Worm (Caenorhabditis elegans) whole organism, L4 larva: Measurements from ENCODE around the gene T07E3.4.

Experiments used
- R02D3.7 ChIP-seq: fragments of 150-350 bp; sonication (generic microtip); optimal IDR thresholded peaks from 3 replicates; lab custom pipeline; 2014; ENCODE audit warnings: missing biosample characterization, missing genetic modification characterization
- T26A8.4 ChIP-seq: fragments of 200-800 bp; sonication (Bioruptor generic); IDR thresholded peaks from 2 replicates; pipeline ENCODE4 v1.3.6; 2022; ENCODE audit warnings: missing genetic modification characterization, missing compliant biosample characterization
- ZK337.2 ChIP-seq: fragments of 200-800 bp; sonication (Bioruptor generic); IDR thresholded peaks from 2 replicates; pipeline ENCODE4 v1.3.6; 2022; ENCODE audit warnings: missing genetic modification reagents, missing genetic modification characterization, missing compliant biosample characterization
- ZK546.5 ChIP-seq, 2 experiments: sonication (generic microtip); optimal IDR thresholded peaks; 2 replicates each; lab custom pipeline; 2017; ENCODE audit warnings: missing biosample characterization in 2 of 2, missing genetic modification characterization in 2 of 2
- aha-1 ChIP-seq: fragments of 150-350 bp; peaks from one replicate; lab custom pipeline; 2014; ENCODE audit warnings: missing biosample characterization, missing genetic modification characterization
- arid-1 ChIP-seq: fragments of 200-800 bp; sonication (Bioruptor generic); conservative IDR thresholded peaks from 2 replicates; pipeline ENCODE4 v1.3.6; 2022; ENCODE audit warnings: missing genetic modification reagents, missing genetic modification characterization, missing compliant biosample characterization
- attf-4 ChIP-seq: sonication (generic microtip); optimal IDR thresholded peaks from 3 replicates; lab custom pipeline; 2017; ENCODE audit warnings: missing biosample characterization, missing genetic modification characterization
- ceh-20 ChIP-seq: fragments of 200-800 bp; sonication (Bioruptor generic); IDR thresholded peaks from 2 replicates; pipeline ENCODE4 v1.3.6; 2022; ENCODE audit warnings: missing genetic modification reagents, missing genetic modification characterization, missing compliant biosample characterization
- ceh-28 ChIP-seq: fragments of 150-350 bp; optimal IDR thresholded peaks from 2 replicates; lab custom pipeline; 2014; ENCODE audit warnings: missing biosample characterization, missing genetic modification reagents, missing genetic modification characterization
- ceh-44 ChIP-seq: fragments of 200-800 bp; sonication (Bioruptor generic); IDR thresholded peaks from 2 replicates; pipeline ENCODE4 v1.3.6; 2022; ENCODE audit warnings: missing genetic modification reagents, missing genetic modification characterization, missing compliant biosample characterization
- ceh-62 ChIP-seq: sonication (generic microtip); optimal IDR thresholded peaks from 2 replicates; lab custom pipeline; 2017; ENCODE audit warnings: missing biosample characterization, missing genetic modification characterization
- ces-1 ChIP-seq: fragments of 150-350 bp; sonication (generic microtip); optimal IDR thresholded peaks from 4 replicates; lab custom pipeline; 2014; ENCODE audit warnings: missing biosample characterization, missing genetic modification reagents, missing genetic modification characterization
- ctbp-1 ChIP-seq: fragments of 200-800 bp; sonication (Bioruptor generic); IDR thresholded peaks from 2 replicates; pipeline ENCODE4 v1.3.6; 2022; ENCODE audit warnings: missing genetic modification reagents, missing genetic modification characterization, missing compliant biosample characterization
- daf-12 ChIP-seq: fragments of 150-350 bp; optimal IDR thresholded peaks from 2 replicates; lab custom pipeline; 2014; ENCODE audit warnings: missing biosample characterization, missing genetic modification reagents, missing genetic modification characterization
- daf-16 ChIP-seq, 3 experiments: sonication (generic microtip); optimal IDR thresholded peaks; 2 replicates each; lab custom pipeline; 2016 to 2017; ENCODE audit warnings: missing genetic modification characterization in 3 of 3, missing genetic modification reagents in 3 of 3, mild to moderate bottlenecking in 2 of 3, missing compliant biosample characterization in 2 of 3, missing biosample characterization in 1 of 3, moderate library complexity in 1 of 3
- dmd-6 ChIP-seq: fragments of 200-800 bp; sonication (Bioruptor generic); IDR thresholded peaks from 2 replicates; pipeline ENCODE4 v1.3.6; 2022; ENCODE audit warnings: missing genetic modification reagents, missing genetic modification characterization, missing compliant biosample characterization
- dmd-9 ChIP-seq: fragments of 200-800 bp; sonication (Bioruptor generic); IDR thresholded peaks from 2 replicates; pipeline ENCODE4 v1.3.6; 2022; ENCODE audit warnings: missing genetic modification reagents, missing genetic modification characterization, missing compliant biosample characterization
- dpl-1 ChIP-seq: fragments of 150-350 bp; optimal IDR thresholded peaks from 2 replicates; lab custom pipeline; 2014; ENCODE audit warnings: missing biosample characterization, missing genetic modification reagents, missing genetic modification characterization
- dve-1 ChIP-seq: sonication (generic microtip); optimal IDR thresholded peaks from 2 replicates; lab custom pipeline; 2017; ENCODE audit warnings: antibody characterized with exemption, mild to moderate bottlenecking, missing genetic modification characterization, missing compliant biosample characterization; ENCODE audit not compliant: insufficient read depth
- egl-27 ChIP-seq: sonication (generic microtip); optimal IDR thresholded peaks from 3 replicates; lab custom pipeline; 2017; ENCODE audit warnings: missing biosample characterization, missing genetic modification reagents, missing genetic modification characterization
- hif-1 ChIP-seq, 2 experiments: sonication (generic microtip); optimal IDR thresholded peaks; 2 replicates each; lab custom pipeline; 2016 to 2017; ENCODE audit warnings: missing compliant biosample characterization in 2 of 2, missing genetic modification characterization in 2 of 2, missing genetic modification reagents in 2 of 2, missing genotype in 2 of 2, mild to moderate bottlenecking in 1 of 2
- hlh-11 ChIP-seq: fragments of 200-800 bp; sonication (Bioruptor generic); optimal IDR thresholded peaks from 2 replicates; lab custom pipeline; 2018; ENCODE audit warnings: mild to moderate bottlenecking, missing genetic modification characterization, missing compliant biosample characterization
- hlh-30 ChIP-seq: sonication (generic microtip); optimal IDR thresholded peaks from 2 replicates; lab custom pipeline; 2017; ENCODE audit warnings: antibody characterized with exemption, mild to moderate bottlenecking, missing genetic modification characterization, missing compliant biosample characterization; ENCODE audit not compliant: insufficient read depth
- lin-38 ChIP-seq: fragments of 200-800 bp; sonication (Bioruptor generic); IDR thresholded peaks from 2 replicates; pipeline ENCODE4 v1.3.6; 2022; ENCODE audit warnings: missing genetic modification reagents, missing genetic modification characterization, missing compliant biosample characterization
- lsy-2 ChIP-seq, 2 experiments: fragments of 150-350 bp in 1 of 2; sonication (generic microtip) in 1 of 2; optimal IDR thresholded peaks; 2 replicates each; lab custom pipeline; 2014 to 2017; ENCODE audit warnings: missing biosample characterization in 2 of 2, missing genetic modification characterization in 2 of 2
- madf-9 ChIP-seq: fragments of 200-800 bp; sonication (Bioruptor generic); conservative IDR thresholded peaks from 2 replicates; pipeline ENCODE4 v1.3.6; 2022; ENCODE audit warnings: missing genetic modification reagents, missing genetic modification characterization, missing compliant biosample characterization
- mep-1 ChIP-seq: fragments of 150-350 bp; sonication (generic microtip); optimal IDR thresholded peaks from 3 replicates; lab custom pipeline; 2014; ENCODE audit warnings: missing biosample characterization, missing genetic modification characterization
- mes-2 ChIP-seq: sonication (generic microtip); optimal IDR thresholded peaks from 2 replicates; lab custom pipeline; 2016; ENCODE audit warnings: missing genotype, mild to moderate bottlenecking, missing genetic modification characterization, missing compliant biosample characterization; ENCODE audit not compliant: poor library complexity, severe bottlenecking
- nhr-102 ChIP-seq: sonication (generic microtip); optimal IDR thresholded peaks from 2 replicates; lab custom pipeline; 2016; ENCODE audit warnings: mild to moderate bottlenecking, missing genetic modification characterization, moderate library complexity, missing compliant biosample characterization
- nhr-11 ChIP-seq: fragments of 150-350 bp; optimal IDR thresholded peaks from 2 replicates; lab custom pipeline; 2014; ENCODE audit warnings: missing biosample characterization, missing genetic modification characterization
- nhr-111 ChIP-seq: fragments of 200-800 bp; sonication (Bioruptor generic); optimal IDR thresholded peaks from 2 replicates; lab custom pipeline; 2018; ENCODE audit warnings: mild to moderate bottlenecking, missing genetic modification characterization, missing compliant biosample characterization
- nhr-237 ChIP-seq: sonication (generic microtip); optimal IDR thresholded peaks from 2 replicates; lab custom pipeline; 2017; ENCODE audit warnings: missing biosample characterization, missing genetic modification characterization
- nhr-28 ChIP-seq: fragments of 150-350 bp; optimal IDR thresholded peaks from 2 replicates; lab custom pipeline; 2014; ENCODE audit warnings: missing biosample characterization, missing genetic modification characterization
- set-16 ChIP-seq: fragments of 200-800 bp; sonication (Bioruptor generic); IDR thresholded peaks from 2 replicates; pipeline ENCODE4 v1.3.6; 2022; ENCODE audit warnings: missing genetic modification reagents, missing genetic modification characterization, missing compliant biosample characterization
- skn-1 ChIP-seq: fragments of 150-350 bp; optimal IDR thresholded peaks from 2 replicates; lab custom pipeline; 2014; ENCODE audit warnings: missing biosample characterization, missing genetic modification characterization
- unc-62 ChIP-seq, 3 experiments: fragments of 150-350 bp in 1 of 3; sonication (generic microtip); optimal IDR thresholded peaks in 2 of 3; peaks in 1 of 3; 1 replicate in 1 of 3; 2 replicates in 2 of 3; lab custom pipeline; 2014 to 2017; ENCODE audit warnings: missing biosample characterization in 3 of 3, missing genetic modification characterization in 3 of 3, missing genetic modification reagents in 3 of 3, missing genotype in 1 of 3
- zag-1 ChIP-seq: fragments of 150-350 bp; optimal IDR thresholded peaks from 2 replicates; lab custom pipeline; 2014; ENCODE audit warnings: missing biosample characterization, missing genetic modification characterization

Gene T07E3.4

DNA sequence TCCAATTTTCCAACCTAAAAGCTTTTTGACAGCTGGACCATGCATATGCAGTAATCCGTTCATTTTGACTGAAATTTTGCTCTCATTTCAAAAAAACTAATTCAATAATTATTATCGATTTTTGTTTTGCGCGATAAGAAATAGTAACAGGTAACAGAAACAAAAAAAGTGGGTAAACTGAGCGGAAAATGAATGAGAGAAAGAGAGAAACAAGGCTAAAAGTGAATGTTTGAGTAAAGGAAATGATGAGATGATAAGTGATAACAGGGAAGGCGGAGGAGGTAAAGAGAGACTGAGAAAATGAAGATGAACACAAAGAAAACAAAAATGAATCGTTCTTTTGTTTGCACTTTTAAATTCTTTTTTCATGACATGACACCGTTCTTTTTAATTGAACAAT lies 33.9 kb upstream of the T07E3.4 start, which contains the start of gene sma-3 (continued):
- TF ChIP-seq T26A8.4 (GFP tag; lab: Robert Waterston, UW) (no peak), R02D3.7 (tag; lab: Kevin White, UChicago) (no peak), zag-1 (tag; lab: Kevin White, UChicago) (no peak), nhr-28 (peak; percentile 83)
- TF ChIP-seq, all 104 proteins: peak for 12

DNA sequence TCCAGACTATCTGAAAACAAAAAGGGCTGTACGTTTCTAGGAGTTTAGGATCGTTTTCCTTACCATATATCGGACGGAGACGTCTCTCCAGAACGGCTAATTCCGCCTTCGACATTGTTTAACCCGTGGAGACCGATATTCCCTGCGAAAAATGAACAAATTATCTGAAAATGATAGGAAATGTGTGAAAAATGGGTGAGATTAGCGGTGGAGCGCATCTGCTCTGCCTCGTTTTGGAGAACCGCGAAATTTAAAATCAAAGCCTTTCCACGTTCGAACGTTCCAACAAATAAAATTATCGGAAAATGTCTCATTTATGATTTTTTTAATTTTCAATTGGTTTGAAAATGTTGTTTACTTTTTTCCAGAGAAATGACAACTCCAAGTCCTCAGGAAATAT lies 28.5 kb upstream of the T07E3.4 start, which contains the start of the genes cra-1 and kbp-1:
Gene cra-1 (minus strand): TSS at position 193 of the 400 bp plus-strand sequence.
Gene kbp-1 (plus strand): TSS at position 366 of the 400 bp plus-strand sequence.
- TF ChIP-seq dpl-1 (peak; percentile 82), nhr-28 (no peak), lsy-2 (tag; optimal IDR thresholded peaks at IDR 0.05; lab: Kevin White, UChicago) (peak in 1 of 2 experiments; percentile 55), mes-2 (tag; lab: Kevin White, UChicago) (peak; percentile 41), unc-62 (GFP tag; optimal IDR thresholded peaks at IDR 0.05 in 1 of 2; lab: Kevin White, UChicago) (peak in 1 of 2 experiments; percentile 65), unc-62 (tag; optimal IDR thresholded peaks at IDR 0.05; lab: Kevin White, UChicago) (no peak), nhr-11 (tag; lab: Kevin White, UChicago) (peak; percentile 13), dmd-6 (GFP tag; lab: Robert Waterston, UW) (0 out of 2 replicates have a peak, but pooled peaks have one; percentile 10), lin-38 (GFP tag; lab: Robert Waterston, UW) (peak; percentile 91), arid-1 (GFP tag; lab: Robert Waterston, UW) (no peak)

DNA sequence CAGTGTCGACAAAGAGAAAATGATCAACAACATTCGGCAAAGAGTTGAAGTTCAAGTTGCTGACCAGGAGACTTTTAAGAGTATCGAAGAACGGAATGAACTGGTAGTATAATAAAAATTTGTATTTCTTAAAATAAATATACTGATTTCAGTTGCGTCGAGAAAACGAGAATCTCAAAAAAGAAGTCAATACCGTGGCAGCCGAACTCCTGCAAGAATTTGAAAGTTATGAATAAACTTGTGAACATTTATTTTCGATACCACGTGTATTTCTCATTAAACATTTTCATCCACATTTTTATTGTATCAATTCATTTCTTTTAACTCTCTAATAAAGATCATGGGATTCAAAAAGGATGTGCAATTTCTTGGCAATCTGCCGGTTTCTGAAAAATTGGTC lies 27.8 kb upstream of the T07E3.4 start, which contains the start of gene K04C2.8:
Gene K04C2.8 (plus strand): TSS at position 301 of the 400 bp plus-strand sequence.
- no peak for TF ChIP-seq nhr-237 (tag; lab: Kevin White, UChicago)
- no peak for TF ChIP-seq attf-4 (tag; lab: Kevin White, UChicago)
- TF ChIP-seq, all 104 proteins: peak for 0

DNA sequence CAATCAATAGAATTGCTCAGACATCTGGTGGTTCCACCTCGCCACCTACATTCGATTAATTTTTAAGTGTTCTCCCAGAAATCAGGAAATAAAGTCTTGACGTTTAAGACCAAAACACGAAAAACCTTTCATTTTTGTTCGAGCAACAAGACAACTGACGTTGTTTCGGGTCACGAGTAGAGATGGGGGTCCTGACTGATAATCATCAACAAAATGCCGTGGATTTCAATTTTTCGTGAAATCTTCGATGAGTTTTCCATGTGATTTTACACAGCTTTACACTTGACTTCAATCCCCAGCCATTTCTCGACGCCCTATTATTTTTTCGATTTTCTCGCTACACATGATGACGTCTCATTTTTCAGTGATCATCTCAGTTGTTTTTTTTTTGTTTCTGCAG lies 26.7 kb upstream of the T07E3.4 start:
- peak; percentile 42 for TF ChIP-seq hlh-30 (tag; lab: Kevin White, UChicago)
- TF ChIP-seq set-16 (GFP tag; lab: Robert Waterston, UW): no peak
- TF ChIP-seq daf-16 (GFP tag; optimal IDR thresholded peaks at IDR 0.05; lab: Kevin White, UChicago): peak in 1 of 2 experiments; percentile 66
- no peak for TF ChIP-seq daf-16 (tag; optimal IDR thresholded peaks at IDR 0.05; lab: Kevin White, UChicago)
- TF ChIP-seq nhr-11 (tag; lab: Kevin White, UChicago): peak; percentile 45
- peak; percentile 78 for TF ChIP-seq aha-1 (tag; lab: Kevin White, UChicago)
- TF ChIP-seq hlh-11 (tag; lab: Kevin White, UChicago): peak; percentile 59
- TF ChIP-seq egl-27: no peak

DNA sequence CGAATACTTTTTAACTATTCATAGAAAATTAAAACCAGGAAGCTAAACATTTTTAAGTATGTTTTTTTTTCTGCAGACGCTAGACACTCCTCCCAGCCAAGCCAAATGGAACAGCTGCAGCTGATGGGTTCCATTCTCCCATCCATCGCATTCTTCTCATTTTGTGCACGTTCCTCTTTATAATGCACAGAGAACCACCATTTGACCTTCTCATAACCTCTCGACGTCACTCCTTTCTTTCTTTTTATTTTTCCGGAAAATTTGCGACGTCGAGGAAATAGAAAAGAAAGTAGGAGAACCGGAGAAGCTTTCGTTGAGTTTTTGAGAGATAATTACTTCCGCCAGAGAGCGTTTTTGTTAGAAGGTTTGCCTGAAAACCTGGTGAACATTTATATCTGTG lies 26.1 kb upstream of the T07E3.4 start:
- TF ChIP-seq ceh-44 (GFP tag; lab: Robert Waterston, UW) (no peak), lsy-2 (tag; optimal IDR thresholded peaks at IDR 0.05; lab: Kevin White, UChicago) (peak in 1 of 2 experiments; percentile 31), egl-27 (no peak), T26A8.4 (GFP tag; lab: Robert Waterston, UW) (0 out of 2 replicates have a peak, but pooled peaks have one; percentile 49), aha-1 (tag; lab: Kevin White, UChicago) (peak; percentile 92), hlh-11 (tag; lab: Kevin White, UChicago) (peak; percentile 6), mep-1 (peak; percentile 36), nhr-111 (GFP tag; lab: Kevin White, UChicago) (no peak), ZK337.2 (GFP tag; lab: Robert Waterston, UW) (no peak), hif-1 (tag; optimal IDR thresholded peaks at IDR 0.05; lab: Kevin White, UChicago) (peak in 1 of 2 experiments; percentile 90), ctbp-1 (GFP tag; lab: Robert Waterston, UW) (peak; percentile 16; the same call in 1 of the 2 replicates)

DNA sequence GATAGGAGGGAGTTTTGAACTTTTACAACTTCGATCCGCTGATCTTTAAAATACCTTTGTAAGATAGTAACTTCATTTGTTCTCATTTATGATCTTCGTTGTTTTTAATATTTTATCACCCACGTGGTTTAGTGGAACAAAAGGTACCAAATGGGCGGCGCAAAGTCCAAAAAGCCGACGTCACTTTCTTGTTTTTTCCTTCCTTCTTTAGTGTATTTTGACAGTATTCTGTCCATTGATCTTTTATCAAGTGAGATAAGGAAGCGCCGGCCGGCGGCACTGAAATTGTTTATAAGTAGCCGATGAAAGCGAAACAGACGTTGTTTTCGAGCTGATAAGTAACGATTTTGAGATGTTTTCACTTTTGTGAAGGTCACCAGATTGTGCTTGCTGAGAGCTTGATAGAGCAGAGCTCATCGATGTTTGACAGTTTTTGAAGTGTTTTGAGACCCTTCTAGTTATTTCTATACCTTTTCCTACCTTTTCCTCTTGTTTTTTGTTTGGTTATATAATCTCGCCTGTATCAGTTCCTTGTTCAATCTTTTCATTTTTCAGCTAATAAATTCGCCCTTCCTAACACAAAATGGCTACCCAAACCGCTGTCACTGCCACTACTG lies 25.2 kb upstream of the T07E3.4 start, which contains the start of gene K04C2.3:
Gene K04C2.3 (plus strand): TSS at position 556 of the 617 bp plus-strand sequence.
- TF ChIP-seq dmd-9 (GFP tag; lab: Robert Waterston, UW) (no peak), nhr-111 (GFP tag; lab: Kevin White, UChicago) (no peak), ceh-20 (0 out of 2 replicates have a peak, but pooled peaks have one; percentile 19), ceh-62 (tag; lab: Kevin White, UChicago) (no peak), ZK546.5 (tag; optimal IDR thresholded peaks at IDR 0.05; lab: Kevin White, UChicago) (no peak), unc-62 (GFP tag; optimal IDR thresholded peaks at IDR 0.05 in 1 of 2; lab: Kevin White, UChicago) (peak in 1 of 2 experiments; percentile 95), unc-62 (tag; optimal IDR thresholded peaks at IDR 0.05; lab: Kevin White, UChicago) (no peak), ceh-28 (tag; lab: Kevin White, UChicago) (no peak), dve-1 (tag; lab: Kevin White, UChicago) (peak; percentile 88), skn-1 (tag; lab: Kevin White, UChicago) (no peak), nhr-28 (peak; percentile 1), R02D3.7 (tag; lab: Kevin White, UChicago) (no peak), madf-9 (GFP tag; lab: Robert Waterston, UW) (no peak), nhr-237 (tag; lab: Kevin White, UChicago) (no peak), nhr-102 (peak; percentile 27), daf-12 (tag; lab: Kevin White, UChicago) (no peak), ces-1 (GFP tag; lab: Kevin White, UChicago) (no peak)
